Fruit fly (Drosophila melanogaster): ENCODE measurements around the gene Rpt5.

The Rpt5 gene

DNA sequence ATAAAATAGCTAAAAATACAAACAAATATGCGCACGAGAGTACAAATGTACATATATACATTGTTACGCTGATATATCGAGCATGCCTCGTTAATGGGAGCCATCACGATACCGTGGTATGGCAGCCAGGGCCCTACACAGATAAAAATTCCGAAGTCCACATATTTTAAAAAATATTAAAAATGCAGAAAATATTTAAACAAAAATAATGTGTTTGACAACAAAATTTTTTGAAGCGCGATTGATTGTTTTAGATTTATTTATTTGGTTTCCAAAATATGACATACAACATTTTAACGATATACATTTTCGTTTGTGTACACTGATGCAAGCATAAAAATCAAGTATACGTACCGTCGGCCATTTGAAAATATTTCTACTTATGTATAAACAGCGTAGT is 25.9 kb upstream of the Rpt5 start:
- peak; percentile 58 for TF ChIP-seq CG31627 (GFP tag; optimal IDR thresholded peaks at IDR 0.05)
- TF ChIP-seq CG32006 (GFP tag; optimal IDR thresholded peaks at IDR 0.05) = peak; percentile 84
- no peak for TF ChIP-seq CG9139 (GFP tag; optimal IDR thresholded peaks at IDR 0.05)
- peak; percentile 4 for TF ChIP-seq CG16779 (tag; optimal IDR thresholded peaks at IDR 0.05)
- peak; percentile 70 for TF ChIP-seq CG11294 (GFP tag; IDR thresholded peaks at IDR 0.05)
- peak; percentile 33 for TF ChIP-seq CG4318 (GFP tag; optimal IDR thresholded peaks at IDR 0.05)
- TF ChIP-seq svp (GFP tag) = peak; percentile 84
- TF ChIP-seq cyc (GFP tag; optimal IDR thresholded peaks at IDR 0.05) = peak; percentile 52
- TF ChIP-seq esn (GFP tag; optimal IDR thresholded peaks at IDR 0.05) = peak; percentile 78
- TF ChIP-seq Ets21C (GFP tag; optimal IDR thresholded peaks at IDR 0.05) = peak; percentile 29
- TF ChIP-seq Eip78C (GFP tag) = peak; percentile 93
- TF ChIP-seq CG3032 (tag; optimal IDR thresholded peaks at IDR 0.05) = peak; percentile 54
- TF ChIP-seq Sox14 (GFP tag; optimal IDR thresholded peaks at IDR 0.05) = peak; percentile 66
- peak; percentile 86 for TF ChIP-seq eg (GFP tag; IDR thresholded peaks at IDR 0.05)
- peak; percentile 79 for TF ChIP-seq net (GFP tag; optimal IDR thresholded peaks at IDR 0.05)
- peak; percentile 65 for TF ChIP-seq CG3919 (GFP tag; optimal IDR thresholded peaks at IDR 0.05)
- TF ChIP-seq CG6854 (GFP tag; optimal IDR thresholded peaks at IDR 0.05) = no peak
- peak; percentile 82 for TF ChIP-seq CG8119 (GFP tag; IDR thresholded peaks at IDR 0.05)
- TF ChIP-seq dac (GFP tag; optimal IDR thresholded peaks at IDR 0.05) = peak; percentile 8
- peak; percentile 47 for TF ChIP-seq dsx (GFP tag; optimal IDR thresholded peaks at IDR 0.05; ENCODE audit: poor library complexity, severe bottlenecking)
- TF ChIP-seq CG11762 (GFP tag; optimal IDR thresholded peaks at IDR 0.05; ENCODE audit: insufficient read depth) = peak; percentile 5
- TF ChIP-seq Lpt (GFP tag; optimal IDR thresholded peaks at IDR 0.05) = peak; percentile 47
- no peak for TF ChIP-seq Eip93F (GFP tag; optimal IDR thresholded peaks at IDR 0.05)
- TF ChIP-seq CG6792 (GFP tag; optimal IDR thresholded peaks at IDR 0.05) = peak; percentile 61
- no peak for TF ChIP-seq Blimp-1 (GFP tag; optimal IDR thresholded peaks at IDR 0.05)
- peak; percentile 80 for TF ChIP-seq Hr4 (GFP tag; optimal IDR thresholded peaks at IDR 0.05)
- TF ChIP-seq CG1621 (tag; optimal IDR thresholded peaks at IDR 0.05) = peak; percentile 16
- peak; percentile 63 for TF ChIP-seq acj6 (GFP tag; optimal IDR thresholded peaks at IDR 0.05)
- TF ChIP-seq lz (GFP tag; optimal IDR thresholded peaks at IDR 0.05) = peak; percentile 59
- TF ChIP-seq Hr38 (GFP tag; optimal IDR thresholded peaks at IDR 0.05) = no peak
- peak; percentile 54 for TF ChIP-seq fkh (GFP tag; optimal IDR thresholded peaks at IDR 0.05)
- TF ChIP-seq fd59A (GFP tag; optimal IDR thresholded peaks at IDR 0.05) = peak; percentile 20
- peak; percentile 23 for TF ChIP-seq spab (GFP tag; optimal IDR thresholded peaks at IDR 0.05)
- TF ChIP-seq Ets96B (tag; optimal IDR thresholded peaks at IDR 0.05) = peak; percentile 62
- peak; percentile 68 for TF ChIP-seq Met (GFP tag; optimal IDR thresholded peaks at IDR 0.05)
- peak; percentile 67 for TF ChIP-seq Eip75B (GFP tag; optimal IDR thresholded peaks at IDR 0.05)
- TF ChIP-seq CG10669 (GFP tag; optimal IDR thresholded peaks at IDR 0.05) = peak; percentile 55
- TF ChIP-seq vri (GFP tag; optimal IDR thresholded peaks at IDR 0.05) = peak; percentile 50
- TF ChIP-seq Sox102F (GFP tag; optimal IDR thresholded peaks at IDR 0.05) = peak; percentile 69
- TF ChIP-seq CG6808 (GFP tag; optimal IDR thresholded peaks at IDR 0.05) = peak; percentile 61
- TF ChIP-seq ss (GFP tag; optimal IDR thresholded peaks at IDR 0.05) = peak in 1 of 2 experiments; percentile 49
- peak; percentile 53 for TF ChIP-seq CG8632 (GFP tag; optimal IDR thresholded peaks at IDR 0.05)
- peak in 1 of 2 experiments; percentile 70 for TF ChIP-seq salr (GFP tag; optimal IDR thresholded peaks at IDR 0.05)
- TF ChIP-seq topi (GFP tag; optimal IDR thresholded peaks at IDR 0.05) = peak; percentile 62
- TF ChIP-seq fd85E (GFP tag; optimal IDR thresholded peaks at IDR 0.05) = peak; percentile 20
- peak; percentile 65 for TF ChIP-seq Smox (GFP tag; optimal IDR thresholded peaks at IDR 0.05)
- peak; percentile 43 for TF ChIP-seq CG8319 (GFP tag; optimal IDR thresholded peaks at IDR 0.05)
- peak; percentile 81 for TF ChIP-seq Gug (GFP tag; IDR thresholded peaks at IDR 0.05)
- TF ChIP-seq CG7368 (GFP tag; optimal IDR thresholded peaks at IDR 0.05) = peak; percentile 46
- TF ChIP-seq OdsH (GFP tag; optimal IDR thresholded peaks at IDR 0.05) = peak; percentile 76
- peak; percentile 85 for TF ChIP-seq CG15336 (GFP tag; IDR thresholded peaks at IDR 0.05)
- peak; percentile 78 for TF ChIP-seq CG6163 (GFP tag; IDR thresholded peaks at IDR 0.05)

All from whole organism, prepupa.